Worm (Caenorhabditis elegans) whole organism, L2 larva: Measurements from ENCODE around the gene C51E3.10.

Source experiments
- F13H6.1 ChIP-seq: sonication (generic microtip); optimal IDR thresholded peaks from 2 replicates; lab custom pipeline; 2016; ENCODE audit warnings: missing genetic modification characterization, missing compliant biosample characterization
- R02D3.7 ChIP-seq: fragments of 150-350 bp; optimal IDR thresholded peaks from 2 replicates; lab custom pipeline; 2014; ENCODE audit warnings: missing biosample characterization, missing genetic modification characterization
- Y55F3AM.14 ChIP-seq: fragments of 200-800 bp; sonication (Bioruptor generic); optimal IDR thresholded peaks from 2 replicates; lab custom pipeline; 2018; ENCODE audit warnings: mild to moderate bottlenecking, missing genetic modification characterization, missing compliant biosample characterization
- ZK546.5 ChIP-seq: sonication (generic microtip); optimal IDR thresholded peaks from 2 replicates; lab custom pipeline; 2017; ENCODE audit warnings: missing biosample characterization, missing genetic modification characterization
- alr-1 ChIP-seq: fragments of 150-350 bp; optimal IDR thresholded peaks from 2 replicates; lab custom pipeline; 2014; ENCODE audit warnings: missing biosample characterization, missing genetic modification characterization
- aly-2 ChIP-seq: fragments of 150-350 bp; optimal IDR thresholded peaks from 2 replicates; lab custom pipeline; 2014; ENCODE audit warnings: missing biosample characterization, missing genetic modification characterization
- ama-1 ChIP-seq: fragments of 150-350 bp; optimal IDR thresholded peaks from 2 replicates; lab custom pipeline; 2018; ENCODE audit warnings: inconsistent platforms
- blmp-1 ChIP-seq: sonication (generic microtip); optimal IDR thresholded peaks from 2 replicates; lab custom pipeline; 2017; ENCODE audit warnings: missing genetic modification characterization, mild to moderate bottlenecking, missing compliant biosample characterization, antibody characterized with exemption, moderate library complexity; ENCODE audit not compliant: insufficient read depth
- ceh-16 ChIP-seq: fragments of 150-350 bp; optimal IDR thresholded peaks from 2 replicates; lab custom pipeline; 2014; ENCODE audit warnings: missing biosample characterization, missing genetic modification characterization
- ceh-82 ChIP-seq: fragments of 150-350 bp; optimal IDR thresholded peaks from 2 replicates; lab custom pipeline; 2014; ENCODE audit warnings: missing biosample characterization, missing genetic modification characterization
- crh-2 ChIP-seq: sonication (generic microtip); optimal IDR thresholded peaks from 2 replicates; lab custom pipeline; 2017; ENCODE audit warnings: missing biosample characterization, missing genetic modification characterization
- dmd-4 ChIP-seq: sonication (generic microtip); optimal IDR thresholded peaks from 2 replicates; lab custom pipeline; 2017; ENCODE audit warnings: missing biosample characterization, missing genetic modification characterization
- egl-27 ChIP-seq: sonication (generic microtip); optimal IDR thresholded peaks from 3 replicates; lab custom pipeline; 2017; ENCODE audit warnings: missing biosample characterization, missing genetic modification reagents, missing genetic modification characterization
- fos-1 ChIP-seq: fragments of 150-350 bp; optimal IDR thresholded peaks from 2 replicates; lab custom pipeline; 2014; ENCODE audit warnings: missing biosample characterization, missing genetic modification characterization
- gmeb-1 ChIP-seq: fragments of 150-350 bp; optimal IDR thresholded peaks from 2 replicates; lab custom pipeline; 2014; ENCODE audit warnings: missing biosample characterization, missing genetic modification characterization
- lin-11 ChIP-seq: fragments of 150-350 bp; sonication (generic microtip); optimal IDR thresholded peaks from 2 replicates; lab custom pipeline; 2014; ENCODE audit warnings: missing biosample characterization, missing genetic modification characterization, inconsistent platforms, mixed read lengths
- lin-13 ChIP-seq: fragments of 150-350 bp; optimal IDR thresholded peaks from 2 replicates; lab custom pipeline; 2014; ENCODE audit warnings: missing biosample characterization, missing genetic modification reagents, missing genetic modification characterization
- lin-39 ChIP-seq: fragments of 150-350 bp; optimal IDR thresholded peaks from 2 replicates; lab custom pipeline; 2014; ENCODE audit warnings: missing biosample characterization, missing genetic modification reagents, missing genetic modification characterization
- lsy-2 ChIP-seq, 2 experiments: fragments of 150-350 bp in 1 of 2; sonication (generic microtip) in 1 of 2; optimal IDR thresholded peaks; 2 replicates each; lab custom pipeline; 2014 to 2017; ENCODE audit warnings: missing biosample characterization in 2 of 2, missing genetic modification characterization in 2 of 2
- mab-5 ChIP-seq: fragments of 150-350 bp; optimal IDR thresholded peaks from 2 replicates; lab custom pipeline; 2014; ENCODE audit warnings: missing biosample characterization, missing genetic modification characterization
- mbf-1 ChIP-seq: sonication (generic microtip); optimal IDR thresholded peaks from 2 replicates; lab custom pipeline; 2017; ENCODE audit warnings: missing biosample characterization, missing genetic modification characterization
- mdl-1 ChIP-seq, 2 experiments: fragments of 150-350 bp in 1 of 2; sonication (generic microtip) in 1 of 2; optimal IDR thresholded peaks; 2 replicates each; lab custom pipeline; 2017; ENCODE audit warnings: missing biosample characterization in 2 of 2, missing genetic modification characterization in 2 of 2
- nhr-10 ChIP-seq: sonication (generic microtip); optimal IDR thresholded peaks from 2 replicates; lab custom pipeline; 2017; ENCODE audit warnings: missing biosample characterization, missing genetic modification characterization
- nhr-11 ChIP-seq: fragments of 150-350 bp; optimal IDR thresholded peaks from 2 replicates; lab custom pipeline; 2014; ENCODE audit warnings: missing biosample characterization, missing genetic modification characterization
- nhr-12 ChIP-seq: fragments of 150-350 bp; optimal IDR thresholded peaks from 2 replicates; lab custom pipeline; 2014; ENCODE audit warnings: missing biosample characterization, missing genetic modification characterization
- nhr-129 ChIP-seq: fragments of 150-350 bp; optimal IDR thresholded peaks from 2 replicates; lab custom pipeline; 2014; ENCODE audit warnings: missing biosample characterization, missing genetic modification characterization
- nhr-21 ChIP-seq: fragments of 150-350 bp; optimal IDR thresholded peaks from 2 replicates; lab custom pipeline; 2014; ENCODE audit warnings: missing biosample characterization, missing genetic modification characterization
- nhr-23 ChIP-seq: fragments of 150-350 bp; optimal IDR thresholded peaks from 2 replicates; lab custom pipeline; 2014; ENCODE audit warnings: missing biosample characterization, missing genetic modification reagents, missing genetic modification characterization
- nhr-237 ChIP-seq: fragments of 150-350 bp; optimal IDR thresholded peaks from 2 replicates; lab custom pipeline; 2014; ENCODE audit warnings: missing biosample characterization, missing genetic modification characterization
- nhr-25 ChIP-seq: fragments of 150-350 bp; sonication (generic microtip); optimal IDR thresholded peaks from 3 replicates; lab custom pipeline; 2014; ENCODE audit warnings: missing biosample characterization, missing genetic modification characterization
- skn-1 ChIP-seq: sonication (generic microtip); optimal IDR thresholded peaks from 2 replicates; lab custom pipeline; 2017; ENCODE audit warnings: missing biosample characterization, missing genetic modification characterization
- sma-9 ChIP-seq, 2 experiments: fragments of 150-350 bp in 1 of 2; sonication (generic microtip) in 1 of 2; optimal IDR thresholded peaks; 2 replicates each; lab custom pipeline; 2014 to 2016; ENCODE audit warnings: missing genetic modification characterization in 2 of 2, mild to moderate bottlenecking in 1 of 2, missing biosample characterization in 1 of 2, missing compliant biosample characterization in 1 of 2, missing genetic modification reagents in 1 of 2, moderate library complexity in 1 of 2
- snpc-4 ChIP-seq: fragments of 150-350 bp; optimal IDR thresholded peaks from 2 replicates; lab custom pipeline; 2014; ENCODE audit warnings: missing biosample characterization, missing genetic modification characterization
- unc-39 ChIP-seq: fragments of 150-350 bp; optimal IDR thresholded peaks from 2 replicates; lab custom pipeline; 2014; ENCODE audit warnings: missing biosample characterization, missing genetic modification characterization
- unc-55 ChIP-seq: fragments of 150-350 bp; sonication (generic microtip); optimal IDR thresholded peaks from 3 replicates; lab custom pipeline; 2014; ENCODE audit warnings: missing biosample characterization, missing genetic modification reagents, missing genetic modification characterization
- unc-62 ChIP-seq: fragments of 150-350 bp; optimal IDR thresholded peaks from 2 replicates; lab custom pipeline; 2014; ENCODE audit warnings: missing biosample characterization, missing genetic modification reagents, missing genetic modification characterization

The C51E3.10 gene

DNA sequence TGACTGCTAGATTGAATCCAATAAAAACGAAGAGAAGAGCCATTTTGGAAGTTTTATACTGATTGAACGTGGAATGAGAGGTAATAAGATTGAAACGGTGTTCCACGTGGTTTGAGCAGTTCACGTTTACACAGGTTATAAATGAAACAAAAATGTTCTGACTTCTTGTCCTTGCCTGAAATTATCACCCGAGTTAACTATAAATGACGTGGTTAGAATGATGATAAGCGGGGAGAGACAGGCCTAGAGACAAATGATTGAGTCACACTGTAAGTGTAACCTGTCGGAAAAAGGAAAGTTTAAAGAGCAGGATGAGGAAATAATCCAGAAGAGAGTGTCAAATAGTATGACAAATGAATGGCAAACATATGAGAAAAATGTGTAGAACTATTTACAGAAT, at the start of gene C51E3.10:
Gene C51E3.10, minus strand, starts transcription at position 181 of the 400 bp plus-strand sequence.
- peak; percentile 36 for TF ChIP-seq skn-1 (tag; lab: Kevin White, UChicago)
- TF ChIP-seq nhr-21 (tag; lab: Kevin White, UChicago) = no peak
- TF ChIP-seq mab-5 (tag; lab: Kevin White, UChicago) = no peak
- no peak for TF ChIP-seq alr-1 (tag; lab: Kevin White, UChicago)
- no peak for TF ChIP-seq mbf-1 (tag; lab: Kevin White, UChicago)
- TF ChIP-seq sma-9 (GFP tag; optimal IDR thresholded peaks at IDR 0.05; lab: Kevin White, UChicago) = peak; percentile 69
- TF ChIP-seq sma-9 (tag; optimal IDR thresholded peaks at IDR 0.05; lab: Kevin White, UChicago) = no peak
- no peak for TF ChIP-seq ama-1 (lab: Kevin White, UChicago)
- TF ChIP-seq lin-11 (tag; lab: Kevin White, UChicago) = no peak
- TF ChIP-seq aly-2 (tag; lab: Kevin White, UChicago) = no peak
- TF ChIP-seq dmd-4 (tag; lab: Kevin White, UChicago) = no peak
- TF ChIP-seq lin-39 (tag; lab: Kevin White, UChicago) = no peak
- TF ChIP-seq lsy-2 (tag; optimal IDR thresholded peaks at IDR 0.05; lab: Kevin White, UChicago) = no peak
- TF ChIP-seq nhr-11 = no peak
- no peak for TF ChIP-seq nhr-12 (tag; lab: Kevin White, UChicago)
- TF ChIP-seq nhr-10 (tag; lab: Kevin White, UChicago) = no peak
- TF ChIP-seq lin-13 = no peak
- TF ChIP-seq unc-55 = no peak
- TF ChIP-seq nhr-237 (tag; lab: Kevin White, UChicago) = no peak
- TF ChIP-seq nhr-25 = no peak
- no peak for TF ChIP-seq snpc-4 (tag; lab: Kevin White, UChicago)
- TF ChIP-seq crh-2 = peak; percentile 67
- no peak for TF ChIP-seq ZK546.5 (tag; lab: Kevin White, UChicago)
- TF ChIP-seq fos-1 = peak; percentile 94
- no peak for TF ChIP-seq unc-39 (tag; lab: Kevin White, UChicago)
- TF ChIP-seq egl-27 (tag; lab: Kevin White, UChicago) = no peak
- no peak for TF ChIP-seq unc-62 (GFP tag; lab: Kevin White, UChicago)
- no peak for TF ChIP-seq F13H6.1 (tag; lab: Kevin White, UChicago)
- TF ChIP-seq nhr-129 (tag; lab: Kevin White, UChicago) = no peak
- no peak for TF ChIP-seq ceh-82 (tag; lab: Kevin White, UChicago)
- TF ChIP-seq blmp-1 (tag; lab: Kevin White, UChicago) = no peak
- no peak for TF ChIP-seq gmeb-1 (tag; lab: Kevin White, UChicago)
- TF ChIP-seq mdl-1 (tag; optimal IDR thresholded peaks at IDR 0.05; lab: Kevin White, UChicago) = peak in 1 of 2 experiments; percentile 14
- TF ChIP-seq R02D3.7 (tag; lab: Kevin White, UChicago) = no peak
- TF ChIP-seq ceh-16 (tag; lab: Kevin White, UChicago) = no peak

DNA sequence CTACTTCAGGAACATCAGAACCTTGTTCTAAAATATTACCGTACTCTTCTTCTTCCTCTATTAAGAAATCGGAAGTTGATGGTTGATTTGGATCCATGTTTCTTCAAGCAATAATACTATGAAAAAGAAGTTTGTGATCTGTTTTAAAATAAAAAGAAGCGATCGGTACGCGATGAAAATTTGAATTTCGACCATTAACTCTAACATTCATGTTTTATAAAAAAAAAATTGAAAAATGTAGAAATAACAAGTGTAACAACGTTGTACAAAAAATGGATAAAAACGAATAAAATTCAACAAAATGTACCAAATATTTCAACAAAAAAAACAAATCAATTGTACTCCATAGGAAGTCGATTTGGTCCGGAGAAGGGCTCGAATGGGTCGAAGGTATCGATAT, 49.3 kb upstream of the C51E3.10 start, which contains the start of gene tftc-3:
Gene tftc-3, minus strand, starts transcription at position 101 of the 400 bp plus-strand sequence.
- no peak for TF ChIP-seq egl-27 (tag; lab: Kevin White, UChicago)
- TF ChIP-seq nhr-23 = no peak
- TF ChIP-seq R02D3.7 (tag; lab: Kevin White, UChicago) = no peak
- TF ChIP-seq lin-11 (tag; lab: Kevin White, UChicago) = no peak
- no peak for TF ChIP-seq nhr-12 (tag; lab: Kevin White, UChicago)
- TF ChIP-seq ZK546.5 (tag; lab: Kevin White, UChicago) = no peak
- no peak for TF ChIP-seq skn-1 (tag; lab: Kevin White, UChicago)
- no peak for TF ChIP-seq lsy-2 (tag; optimal IDR thresholded peaks at IDR 0.05; lab: Kevin White, UChicago)
- TF ChIP-seq F13H6.1 (tag; lab: Kevin White, UChicago) = no peak
- TF ChIP-seq mdl-1 (tag; optimal IDR thresholded peaks at IDR 0.05; lab: Kevin White, UChicago) = no peak
- TF ChIP-seq ceh-82 (tag; lab: Kevin White, UChicago) = no peak
- TF ChIP-seq, all 48 proteins: peak for 0

DNA sequence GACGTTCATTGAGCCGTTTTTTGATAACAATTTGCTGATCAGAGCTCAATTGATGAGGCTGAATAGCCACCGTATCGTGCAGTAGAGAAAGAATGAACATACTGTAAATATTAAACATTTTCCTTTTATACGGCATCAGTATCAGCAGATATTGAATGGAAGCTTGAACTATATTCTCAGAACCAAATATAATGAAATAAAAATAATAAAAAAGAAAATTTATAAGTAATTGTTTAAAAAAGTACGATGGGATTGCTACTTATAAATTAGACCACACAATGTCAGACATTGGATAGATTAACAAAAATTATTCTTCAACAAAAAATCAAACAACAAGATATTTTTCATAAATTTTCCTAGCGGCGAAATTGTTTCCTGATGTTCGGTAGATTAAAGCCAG, 45.6 kb upstream of the C51E3.10 start, which contains the start of gene rpc-25:
Gene rpc-25, minus strand, starts transcription at position 101 of the 400 bp plus-strand sequence.
- TF ChIP-seq lin-13 (no peak), aly-2 (tag; lab: Kevin White, UChicago) (no peak), nhr-129 (tag; lab: Kevin White, UChicago) (no peak), lin-11 (tag; lab: Kevin White, UChicago) (no peak), ceh-16 (tag; lab: Kevin White, UChicago) (no peak), nhr-10 (tag; lab: Kevin White, UChicago) (no peak), R02D3.7 (tag; lab: Kevin White, UChicago) (no peak), Y55F3AM.14 (no peak), lsy-2 (tag; optimal IDR thresholded peaks at IDR 0.05; lab: Kevin White, UChicago) (no peak), sma-9 (GFP tag; optimal IDR thresholded peaks at IDR 0.05; lab: Kevin White, UChicago) (no peak), sma-9 (tag; optimal IDR thresholded peaks at IDR 0.05; lab: Kevin White, UChicago) (no peak), ama-1 (lab: Kevin White, UChicago) (no peak)
